Fruit fly (Drosophila melanogaster) whole organism, embryonic: Measurements from ENCODE around the gene Acp62F.

Experiments
- Abd-B ChIP-seq: fragments of 200-800 bp; sonication (Bioruptor generic); optimal IDR thresholded peaks from 2 replicates; lab custom pipeline; 2018; ENCODE audit warnings: missing biosample characterization, mild to moderate bottlenecking, missing genetic modification characterization, moderate library complexity
- Aef1 ChIP-seq: fragments of 200-800 bp; sonication (Bioruptor generic); IDR thresholded peaks from 3 replicates; pipeline ENCODE4 v1.3.6; 2022; ENCODE audit warnings: missing biosample characterization, missing genetic modification characterization
- B-H1 ChIP-seq: fragments of 200-800 bp; sonication (Bioruptor generic); IDR thresholded peaks from 3 replicates; pipeline ENCODE4 v1.3.6; 2022; ENCODE audit warnings: missing biosample characterization, missing genetic modification characterization
- CG10366 ChIP-seq: fragments of 200-800 bp; sonication (Bioruptor generic); IDR thresholded peaks from 2 replicates; pipeline ENCODE4 v1.3.6; 2022; ENCODE audit warnings: missing biosample characterization, missing genetic modification characterization
- CG11456 ChIP-seq: fragments of 200-800 bp; sonication (Bioruptor generic); IDR thresholded peaks from 3 replicates; pipeline ENCODE4 v1.3.6; 2022; ENCODE audit warnings: missing biosample characterization, missing genetic modification characterization
- CG12155 ChIP-seq: fragments of 200-800 bp; sonication (Bioruptor generic); optimal IDR thresholded peaks from 3 replicates; lab custom pipeline; 2016; ENCODE audit warnings: missing biosample characterization, missing genetic modification characterization
- CG13424 ChIP-seq: fragments of 200-800 bp; sonication (Bioruptor generic); optimal IDR thresholded peaks from 2 replicates; lab custom pipeline; 2019; ENCODE audit warnings: missing biosample characterization, mild to moderate bottlenecking, missing genetic modification characterization, moderate library complexity
- CG16779 ChIP-seq: fragments of 200-800 bp; sonication (Bioruptor generic); IDR thresholded peaks from 2 replicates; pipeline ENCODE4 v1.3.6; 2022; ENCODE audit warnings: missing biosample characterization, missing genetic modification characterization
- CG17328 ChIP-seq: fragments of 200-800 bp; sonication (Bioruptor generic); IDR thresholded peaks from 2 replicates; pipeline ENCODE4 v1.3.6; 2022; ENCODE audit warnings: missing biosample characterization, missing genetic modification characterization
- CG31441 ChIP-seq: fragments of 200-800 bp; sonication (Bioruptor generic); IDR thresholded peaks from 2 replicates; pipeline ENCODE4 v1.3.6; 2022; ENCODE audit warnings: missing biosample characterization, missing genetic modification characterization
- CG4360 ChIP-seq: fragments of 200-800 bp; sonication (Bioruptor generic); IDR thresholded peaks from 2 replicates; pipeline ENCODE4 v1.3.6; 2022; ENCODE audit warnings: missing biosample characterization, missing genetic modification characterization
- CG6175 ChIP-seq: fragments of 200-800 bp; sonication (Bioruptor generic); IDR thresholded peaks from 3 replicates; pipeline ENCODE4 v1.3.6; 2022; ENCODE audit warnings: missing biosample characterization, missing genetic modification characterization
- CG7372 ChIP-seq: fragments of 200-800 bp; sonication (Bioruptor generic); IDR thresholded peaks from 2 replicates; pipeline ENCODE4 v1.3.6; 2022; ENCODE audit warnings: missing biosample characterization, missing genetic modification characterization
- CG8765 ChIP-seq: fragments of 200-800 bp; sonication (Bioruptor generic); IDR thresholded peaks from 2 replicates; pipeline ENCODE4 v1.3.6; 2022; ENCODE audit warnings: missing biosample characterization, missing genetic modification characterization
- CG9215 ChIP-seq: fragments of 200-800 bp; sonication (Bioruptor generic); IDR thresholded peaks from 2 replicates; pipeline ENCODE4 v1.3.6; 2022; ENCODE audit warnings: missing biosample characterization, missing genetic modification characterization
- CG9932 ChIP-seq: fragments of 200-800 bp; sonication (Bioruptor generic); IDR thresholded peaks from 2 replicates; pipeline ENCODE4 v1.3.6; 2022; ENCODE audit warnings: missing biosample characterization, missing genetic modification characterization
- CoRest ChIP-seq: fragments of 200-800 bp; sonication (Bioruptor generic); optimal IDR thresholded peaks from 3 replicates; lab custom pipeline; 2018; ENCODE audit warnings: missing biosample characterization, mild to moderate bottlenecking, missing genetic modification characterization, moderate library complexity
- Deaf1 ChIP-seq: fragments of 200-800 bp; optimal IDR thresholded peaks from 3 replicates; lab custom pipeline; 2019; ENCODE audit warnings: missing biosample characterization, mild to moderate bottlenecking, missing genetic modification characterization, moderate library complexity
- Drgx ChIP-seq: fragments of 200-800 bp; sonication (Bioruptor generic); IDR thresholded peaks from 2 replicates; pipeline ENCODE4 v1.3.6; 2022; ENCODE audit warnings: missing biosample characterization, missing genetic modification characterization
- Gug ChIP-seq: fragments of 200-800 bp; sonication (Bioruptor generic); IDR thresholded peaks from 4 replicates; pipeline ENCODE4 v1.3.6; 2022; ENCODE audit warnings: missing biosample characterization, missing genetic modification characterization
- HLH3B ChIP-seq: fragments of 200-800 bp; sonication (Bioruptor generic); IDR thresholded peaks from 2 replicates; pipeline ENCODE4 v1.3.6; 2022; ENCODE audit warnings: missing biosample characterization, missing genetic modification characterization
- Hey ChIP-seq: fragments of 200-800 bp; sonication (Bioruptor generic); optimal IDR thresholded peaks from 3 replicates; lab custom pipeline; 2018; ENCODE audit warnings: missing biosample characterization, mild to moderate bottlenecking, missing genetic modification characterization
- Hr51 ChIP-seq, 2 experiments: fragments of 200-800 bp; sonication (Bioruptor generic); optimal IDR thresholded peaks; 2 replicates in 1 of 2; 3 replicates in 1 of 2; lab custom pipeline; 2016 to 2018; ENCODE audit warnings: missing biosample characterization in 2 of 2, missing genetic modification characterization in 2 of 2, mild to moderate bottlenecking in 1 of 2, moderate library complexity in 1 of 2
- Lpt ChIP-seq: fragments of >200 bp; optimal IDR thresholded peaks from 2 replicates; lab custom pipeline; 2018; ENCODE audit warnings: missing biosample characterization, missing genetic modification characterization
- Meics ChIP-seq: fragments of 200-800 bp; sonication (Bioruptor generic); optimal IDR thresholded peaks from 2 replicates; lab custom pipeline; 2017; ENCODE audit warnings: missing biosample characterization, mild to moderate bottlenecking, missing genetic modification characterization
- NFAT ChIP-seq: fragments of 200-800 bp; sonication (Bioruptor generic); IDR thresholded peaks from 2 replicates; pipeline ENCODE4 v1.3.6; 2022; ENCODE audit warnings: missing biosample characterization, missing genetic modification characterization
- NfI ChIP-seq: fragments of 200-800 bp; sonication (Bioruptor generic); optimal IDR thresholded peaks from 3 replicates; lab custom pipeline; 2018; ENCODE audit warnings: missing biosample characterization, mild to moderate bottlenecking, missing genetic modification characterization, moderate library complexity
- PHDP ChIP-seq: fragments of 200-800 bp; sonication (Bioruptor generic); optimal IDR thresholded peaks from 3 replicates; lab custom pipeline; 2018; ENCODE audit warnings: missing biosample characterization, mild to moderate bottlenecking, missing genetic modification characterization, moderate library complexity
- Ptx1 ChIP-seq: fragments of 200-800 bp; sonication (Bioruptor generic); IDR thresholded peaks from 2 replicates; pipeline ENCODE4 v1.3.6; 2022; ENCODE audit warnings: missing biosample characterization, missing genetic modification characterization
- Sry-δ ChIP-seq: fragments of 200-800 bp; sonication (Bioruptor generic); optimal IDR thresholded peaks from 2 replicates; lab custom pipeline; 2016; ENCODE audit warnings: missing biosample characterization, missing genetic modification characterization
- bcd ChIP-seq: fragments of 200-800 bp; sonication (Bioruptor generic); optimal IDR thresholded peaks from 2 replicates; lab custom pipeline; 2017; ENCODE audit warnings: missing biosample characterization, mild to moderate bottlenecking, missing genetic modification characterization
- cas ChIP-seq: fragments of 200-800 bp; sonication (Bioruptor generic); IDR thresholded peaks from 2 replicates; pipeline ENCODE4 v1.3.6; 2022; ENCODE audit warnings: missing biosample characterization, missing genetic modification characterization
- ci ChIP-seq: fragments of 200-800 bp; sonication (Bioruptor generic); IDR thresholded peaks from 3 replicates; pipeline ENCODE4 v1.3.6; 2022; ENCODE audit warnings: missing biosample characterization, missing genetic modification characterization
- cwo ChIP-seq: fragments of 200-800 bp; sonication (Bioruptor generic); optimal IDR thresholded peaks from 3 replicates; lab custom pipeline; 2017; ENCODE audit warnings: missing biosample characterization, missing genetic modification characterization, mild to moderate bottlenecking, moderate library complexity, missing genetic modification reagents
- disco-r ChIP-seq: fragments of 200-800 bp; sonication (Bioruptor generic); optimal IDR thresholded peaks from 2 replicates; lab custom pipeline; 2016; ENCODE audit warnings: missing biosample characterization, missing genetic modification characterization
- eve ChIP-seq, 2 experiments: fragments of >200 bp; optimal IDR thresholded peaks; 2 replicates each; lab custom pipeline; 2017; ENCODE audit warnings: missing biosample characterization in 2 of 2, missing genetic modification characterization in 2 of 2
- eyg ChIP-seq: fragments of 200-800 bp; sonication (Bioruptor generic); optimal IDR thresholded peaks from 3 replicates; lab custom pipeline; 2016; ENCODE audit warnings: missing biosample characterization, missing genetic modification characterization
- p53 ChIP-seq: fragments of 200-800 bp; sonication (Bioruptor generic); optimal IDR thresholded peaks from 2 replicates; lab custom pipeline; 2016; ENCODE audit warnings: missing biosample characterization, missing genetic modification characterization
- pan ChIP-seq, 4 experiments: fragments of >200 bp in 3 of 4; fragments of 200-800 bp in 1 of 4; sonication (Bioruptor generic) in 1 of 4; optimal IDR thresholded peaks in 3 of 4; IDR thresholded peaks in 1 of 4; 2 replicates each; pipeline versions ENCODE4 v1.3.6 to Lab custom; 2017 to 2022; ENCODE audit warnings: missing biosample characterization in 2 of 4, missing genetic modification characterization in 2 of 4, mixed read lengths in 1 of 4
- pb ChIP-seq: fragments of 200-800 bp; sonication (Bioruptor generic); optimal IDR thresholded peaks from 3 replicates; lab custom pipeline; 2016; ENCODE audit warnings: missing biosample characterization, missing genetic modification characterization
- prd ChIP-seq, 3 experiments: fragments of >200 bp in 2 of 3; fragments of 200-800 bp in 1 of 3; sonication (Bioruptor generic) in 1 of 3; optimal IDR thresholded peaks in 2 of 3; IDR thresholded peaks in 1 of 3; 2 replicates in 2 of 3; 3 replicates in 1 of 3; pipeline versions ENCODE4 v1.3.6 to Lab custom; 2017 to 2022; ENCODE audit warnings: missing biosample characterization in 1 of 3, missing genetic modification characterization in 1 of 3
- salm ChIP-seq: fragments of 200-800 bp; sonication (Bioruptor generic); optimal IDR thresholded peaks from 2 replicates; lab custom pipeline; 2018; ENCODE audit warnings: missing biosample characterization, mild to moderate bottlenecking, missing genetic modification characterization
- slbo ChIP-seq: fragments of 200-800 bp; sonication (Bioruptor generic); IDR thresholded peaks from 2 replicates; pipeline ENCODE4 v1.3.6; 2022; ENCODE audit warnings: missing biosample characterization, missing genetic modification characterization
- ssp ChIP-seq: fragments of 200-800 bp; sonication (Bioruptor generic); IDR thresholded peaks from 2 replicates; pipeline ENCODE4 v1.3.6; 2022; ENCODE audit warnings: missing biosample characterization, missing genetic modification characterization
- sug ChIP-seq: fragments of 200-800 bp; optimal IDR thresholded peaks from 2 replicates; lab custom pipeline; 2019; ENCODE audit warnings: missing biosample characterization, mild to moderate bottlenecking, missing genetic modification characterization, moderate library complexity
- tgo ChIP-seq: fragments of 200-800 bp; sonication (Bioruptor generic); IDR thresholded peaks from 3 replicates; pipeline ENCODE4 v1.3.6; 2022; ENCODE audit warnings: missing biosample characterization, missing genetic modification characterization
- tll ChIP-seq, 2 experiments: fragments of 200-800 bp in 1 of 2; fragments of >200 bp in 1 of 2; sonication (Bioruptor generic) in 1 of 2; optimal IDR thresholded peaks; 2 replicates each; lab custom pipeline; 2017 to 2019; ENCODE audit warnings: missing biosample characterization in 2 of 2, missing genetic modification characterization in 2 of 2, mild to moderate bottlenecking in 1 of 2, moderate library complexity in 1 of 2
- ttk ChIP-seq: fragments of 200-800 bp; sonication (Bioruptor generic); IDR thresholded peaks from 2 replicates; pipeline ENCODE4 v2.1.2; 2022; ENCODE audit warnings: missing biosample characterization, missing genetic modification characterization
- unpg ChIP-seq: fragments of 200-800 bp; sonication (Bioruptor generic); optimal IDR thresholded peaks from 3 replicates; lab custom pipeline; 2018; ENCODE audit warnings: missing biosample characterization, mild to moderate bottlenecking, missing genetic modification characterization, moderate library complexity
- wdn ChIP-seq: fragments of 200-800 bp; sonication (Bioruptor generic); IDR thresholded peaks from 2 replicates; pipeline ENCODE4 v1.3.6; 2022; ENCODE audit warnings: missing biosample characterization, missing genetic modification characterization

Acp62F gene

DNA sequence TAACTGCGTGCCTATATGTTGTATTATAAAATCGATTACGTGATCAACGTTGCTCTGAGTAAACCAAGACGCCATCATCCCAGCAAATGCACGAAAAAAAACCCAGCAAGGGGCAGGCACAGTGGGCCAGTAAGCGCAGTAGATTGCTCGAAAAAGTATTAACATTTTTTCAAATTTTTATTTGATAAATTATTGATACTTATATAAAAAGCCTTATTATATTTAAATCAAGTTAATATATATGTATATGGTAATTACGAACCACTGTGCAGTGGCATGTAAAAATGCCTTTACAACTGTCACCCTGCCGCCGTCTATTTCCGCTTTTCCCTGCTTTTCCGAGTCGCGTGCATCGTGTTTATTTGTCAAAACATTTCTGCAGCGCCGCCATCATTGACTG, 12.5 kb upstream of the Acp62F start (continued):
- TF ChIP-seq pb (GFP tag; lab: Kevin White, UChicago) (no peak), CG13424 (tag; lab: Kevin White, UChicago) (peak; percentile 23), sug (tag; lab: Kevin White, UChicago) (peak; percentile 8), B-H1 (GFP tag; lab: Robert Waterston, UW) (peak; percentile 44; the same call in 1 of the 3 replicates), cwo (peak; percentile 26), NfI (GFP tag; lab: Kevin White, UChicago) (peak; percentile 26), CG6175 (0 out of 3 replicates have a peak, but pooled peaks have one; percentile 16), unpg (no peak), tll (GFP tag; optimal IDR thresholded peaks at IDR 0.05; lab: Kevin White, UChicago) (no peak), CG9932 (GFP tag; lab: Robert Waterston, UW) (peak; percentile 70), CG16779 (GFP tag; lab: Robert Waterston, UW) (0 out of 2 replicates have a peak, but pooled peaks have one; percentile 23), CoRest (tag; lab: Kevin White, UChicago) (peak; percentile 46), CG9215 (GFP tag; lab: Robert Waterston, UW) (peak; percentile 65), Lpt (no peak), tgo (GFP tag; lab: Robert Waterston, UW) (peak; percentile 77), ssp (GFP tag; lab: Robert Waterston, UW) (0 out of 2 replicates have a peak, but pooled peaks have one; percentile 18), Meics (GFP tag; lab: Kevin White, UChicago) (peak; percentile 35), slbo (GFP tag; lab: Robert Waterston, UW) (peak; percentile 84), CG7372 (GFP tag; lab: Robert Waterston, UW) (peak; percentile 76), Drgx (GFP tag; lab: Robert Waterston, UW) (peak; percentile 62), Hr51 (GFP tag; optimal IDR thresholded peaks at IDR 0.05; lab: Kevin White, UChicago) (peak in 1 of 2 experiments; percentile 59), eyg (GFP tag; lab: Kevin White, UChicago) (no peak), Deaf1 (tag; lab: Kevin White, UChicago) (no peak), cas (GFP tag; lab: Robert Waterston, UW) (peak; percentile 45; the same call in 1 of the 2 replicates), bcd (peak; percentile 40), ttk (GFP tag; lab: Robert Waterston, UW) (peak; percentile 37; the same call in 1 of the 2 replicates), Ptx1 (peak; percentile 56), Abd-B (GFP tag; lab: Kevin White, UChicago) (peak; percentile 11), CG31441 (GFP tag; lab: Robert Waterston, UW) (no peak; the same call in 1 of the 2 replicates), CG8765 (GFP tag; lab: Robert Waterston, UW) (no peak), pan (optimal IDR thresholded peaks at IDR 0.05; lab: Kevin White, UChicago) (no peak), pan (GFP tag; optimal IDR thresholded peaks at IDR 0.05 in 1 of 2, IDR thresholded peaks at IDR 0.05 in 1 of 2) (peak in 1 of 2 experiments; percentile 73), CG12155 (peak; percentile 8), Hey (tag; lab: Kevin White, UChicago) (no peak), NFAT (GFP tag; lab: Robert Waterston, UW) (0 out of 2 replicates have a peak, but pooled peaks have one; percentile 37), CG17328 (GFP tag; lab: Robert Waterston, UW) (peak; percentile 62), HLH3B (GFP tag; lab: Robert Waterston, UW) (peak; percentile 66), Sry-δ (GFP tag; lab: Kevin White, UChicago) (no peak), disco-r (no peak), Gug (GFP tag; lab: Robert Waterston, UW) (peak; percentile 59; the same call in 3 of the 4 replicates), CG10366 (peak; percentile 63; the same call in 1 of the 2 replicates), salm (tag; lab: Kevin White, UChicago) (no peak), eve (GFP tag; optimal IDR thresholded peaks at IDR 0.05; lab: Kevin White, UChicago) (no peak), p53 (no peak), ci (GFP tag; lab: Robert Waterston, UW) (peak; percentile 76), Aef1 (GFP tag; lab: Robert Waterston, UW) (peak; percentile 34; the same call in 1 of the 3 replicates), CG11456 (peak; percentile 74; the same call in 2 of the 3 replicates), wdn (0 out of 2 replicates have a peak, but pooled peaks have one; percentile 20), PHDP (no peak), prd (optimal IDR thresholded peaks at IDR 0.05; lab: Kevin White, UChicago) (no peak), prd (GFP tag; IDR thresholded peaks at IDR 0.05; lab: Robert Waterston, UW) (peak; percentile 80), CG4360 (no peak)
